Worm (Caenorhabditis elegans) whole organism, L1 larva: ENCODE results near the gene C09F5.1.

Source experiments
- fos-1 ChIP-seq: fragments of 150-350 bp; optimal IDR thresholded peaks from 2 replicates; lab custom pipeline; 2014; ENCODE audit warnings: missing biosample characterization, missing genetic modification characterization
- lin-14 ChIP-seq: fragments of 200-800 bp; sonication (Bioruptor generic); optimal IDR thresholded peaks from 2 replicates; lab custom pipeline; 2018; ENCODE audit warnings: mild to moderate bottlenecking, missing genetic modification characterization, moderate library complexity, missing compliant biosample characterization

- TF ChIP-seq lin-14 (no peak), fos-1 (no peak)
These were observed 20.2 kb upstream of the C09F5.1 start, which contains the start of gene sbds-1 for ce11 chrIII:638319-638718.
